Worm (Caenorhabditis elegans): Measurements from ENCODE around the gene rsp-2.

The rsp-2 gene

DNA sequence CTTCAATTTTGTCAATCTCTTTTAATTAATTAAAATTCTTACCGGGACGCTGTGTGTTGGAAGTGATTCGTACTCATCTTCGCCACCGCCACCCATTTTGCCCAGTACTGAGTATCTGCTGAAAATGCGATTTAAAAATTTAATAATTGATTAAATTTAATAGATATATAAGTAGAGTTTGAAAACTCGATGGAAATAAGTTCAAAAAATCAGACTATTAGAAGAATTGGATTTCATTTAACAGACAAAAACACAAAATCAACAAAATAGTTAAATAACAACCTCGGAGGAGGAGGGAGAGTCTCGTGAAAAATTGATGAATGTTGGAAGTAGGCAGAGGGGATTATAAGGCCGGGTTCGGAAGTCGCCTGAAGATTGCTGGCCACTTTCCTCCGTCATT is 19.2 kb upstream of the rsp-2 start, which contains the start of gene mfn-1:
Gene mfn-1 (minus strand): TSS at position 101 of the 400 bp plus-strand sequence.
- TF ChIP-seq nhr-84 (tag; optimal IDR thresholded peaks at IDR 0.05) (no peak), efl-1 (optimal IDR thresholded peaks at IDR 0.05) (no peak), efl-1 (GFP tag; optimal IDR thresholded peaks at IDR 0.05 in 1 of 2) (peak in 1 of 2 experiments; percentile 26)

DNA sequence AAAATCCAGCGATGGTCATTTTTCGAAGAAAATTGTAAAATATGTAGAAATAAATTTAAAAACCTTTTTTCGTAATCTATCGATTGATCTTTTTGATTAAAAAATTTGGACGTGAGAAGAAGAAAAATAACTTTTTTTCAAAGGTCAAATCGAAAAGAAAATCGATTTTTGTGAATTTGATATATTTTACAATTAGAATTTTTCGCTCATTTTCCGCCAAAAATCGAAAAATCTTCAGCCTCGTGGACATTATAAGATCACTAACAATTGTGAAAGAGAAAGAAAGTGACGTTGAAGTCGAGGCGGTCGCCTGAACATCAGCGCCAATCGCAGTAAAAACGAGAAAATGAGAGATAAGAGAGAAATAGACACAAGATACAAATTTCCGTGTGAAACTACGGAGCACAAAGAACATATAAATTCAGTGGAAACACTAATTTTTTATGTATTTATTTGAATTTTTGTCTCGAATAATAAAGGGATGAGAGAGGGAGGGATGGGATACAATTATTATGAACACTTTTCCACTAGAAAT is 16.9 kb upstream of the rsp-2 start, which contains the start of gene cisd-1:
Gene cisd-1 (minus strand): TSS at position 51 of the 535 bp plus-strand sequence.
- TF ChIP-seq pag-3 (tag; optimal IDR thresholded peaks at IDR 0.05; ENCODE audit: borderline replicate concordance, insufficient read depth) (no peak), nhr-20 (tag; optimal IDR thresholded peaks at IDR 0.05) (no peak), pqm-1 (tag; optimal IDR thresholded peaks at IDR 0.05) (no peak), ets-5 (GFP tag; IDR thresholded peaks at IDR 0.05) (no peak), nhr-90 (tag; optimal IDR thresholded peaks at IDR 0.05; ENCODE audit: poor library complexity) (peak; percentile 10), mep-1 (tag; optimal IDR thresholded peaks at IDR 0.05) (peak; percentile 10), hlh-17 (GFP tag; optimal IDR thresholded peaks at IDR 0.05; ENCODE audit: borderline replicate concordance) (no peak), unc-130 (tag; optimal IDR thresholded peaks at IDR 0.05) (no peak), egl-27 (tag; optimal IDR thresholded peaks at IDR 0.05) (no peak), unc-98 (GFP tag; IDR thresholded peaks at IDR 0.05) (no peak), xbp-1 (tag; optimal IDR thresholded peaks at IDR 0.05) (no peak), lin-14 (GFP tag; optimal IDR thresholded peaks at IDR 0.05) (peak; percentile 49), ceh-82 (tag; optimal IDR thresholded peaks at IDR 0.05) (no peak), jun-1 (tag; optimal IDR thresholded peaks at IDR 0.05) (no peak), C34B4.2 (tag; optimal IDR thresholded peaks at IDR 0.05) (no peak), lin-35 (GFP tag; optimal IDR thresholded peaks at IDR 0.05) (peak in 1 of 2 experiments; percentile 34), elt-3 (tag; optimal IDR thresholded peaks at IDR 0.05) (peak in 1 of 6 experiments; percentile 1), nhr-28 (tag; optimal IDR thresholded peaks at IDR 0.05) (no peak), mdl-1 (tag; optimal IDR thresholded peaks at IDR 0.05) (peak in 1 of 2 experiments; percentile 11), blmp-1 (tag; optimal IDR thresholded peaks at IDR 0.05) (peak; percentile 82), elt-2 (tag; optimal IDR thresholded peaks at IDR 0.05) (peak; percentile 33), nhr-85 (tag) (peak; percentile 16), tbx-2 (tag; optimal IDR thresholded peaks at IDR 0.05) (peak; percentile 0), nhr-76 (tag; optimal IDR thresholded peaks at IDR 0.05) (no peak), nhr-19 (GFP tag; conservative IDR thresholded peaks at IDR 0.05) (peak; percentile 30; the same call in 1 of the 2 replicates), pax-3 (tag; optimal IDR thresholded peaks at IDR 0.05) (no peak), snu-23 (GFP tag; optimal IDR thresholded peaks at IDR 0.05) (peak; percentile 28), vab-15 (tag; optimal IDR thresholded peaks at IDR 0.05) (no peak), mab-9 (GFP tag; IDR thresholded peaks at IDR 0.05) (no peak), nhr-71 (tag; optimal IDR thresholded peaks at IDR 0.05) (peak; percentile 32), F16B12.6 (tag; optimal IDR thresholded peaks at IDR 0.05) (no peak)

DNA sequence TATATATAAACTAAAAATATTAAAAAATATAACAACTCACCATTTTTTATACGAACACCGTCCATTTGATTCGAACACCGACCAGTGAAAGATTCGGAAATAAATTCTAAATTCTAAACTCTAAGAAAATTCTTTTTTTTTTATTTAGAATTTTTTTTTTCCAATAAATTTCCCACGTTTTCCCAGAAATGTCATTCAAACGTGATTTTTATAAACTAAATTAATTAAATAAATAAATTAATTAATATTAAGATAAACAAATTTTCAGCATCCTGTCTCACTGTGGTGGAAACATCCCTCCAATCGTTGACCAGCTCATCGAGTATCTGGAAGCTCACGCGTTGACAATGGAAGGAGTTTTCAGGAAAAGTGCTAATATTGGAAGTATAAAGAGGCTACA is 14.8 kb upstream of the rsp-2 start, which contains the start of gene klp-17:
Gene klp-17 (minus strand): TSS at position 101 of the 400 bp plus-strand sequence.
- TF ChIP-seq mef-2 (tag; optimal IDR thresholded peaks at IDR 0.05) (no peak), sup-37 (GFP tag; optimal IDR thresholded peaks at IDR 0.05) (no peak), ets-5 (GFP tag; IDR thresholded peaks at IDR 0.05) (no peak), nhr-84 (tag; optimal IDR thresholded peaks at IDR 0.05) (no peak), ceh-90 (tag; optimal IDR thresholded peaks at IDR 0.05) (no peak), nhr-12 (tag; optimal IDR thresholded peaks at IDR 0.05) (no peak)
